Fruit fly (Drosophila melanogaster): Measurements from ENCODE around the gene CG18641.

- no peak for TF ChIP-seq psq (optimal IDR thresholded peaks at IDR 0.05)
- TF ChIP-seq EcR (GFP tag; optimal IDR thresholded peaks at IDR 0.05) = no peak
- TF ChIP-seq Dll (optimal IDR thresholded peaks at IDR 0.05) = no peak
Observed at dm6 chr2L:2364200-2364754, 50.8 kb downstream of the CG18641 start.
